Fruit fly (Drosophila melanogaster) whole organism, adult: ENCODE results near the gene Lsp1beta.

Experiments used
- CG11617 ChIP-seq: fragments of 200-800 bp; sonication (Bioruptor generic); optimal IDR thresholded peaks from 2 replicates; lab custom pipeline; 2017; ENCODE audit warnings: mild to moderate bottlenecking, missing biosample characterization, missing genetic modification reagents, missing genetic modification characterization
- CG12768 ChIP-seq: fragments of 200-800 bp; sonication (Bioruptor generic); optimal IDR thresholded peaks from 2 replicates; lab custom pipeline; 2017; ENCODE audit warnings: missing biosample characterization, missing genetic modification characterization, mild to moderate bottlenecking, moderate library complexity, missing genetic modification reagents
- CG14711 ChIP-seq: fragments of 200-800 bp; sonication (Bioruptor generic); optimal IDR thresholded peaks from 2 replicates; lab custom pipeline; 2018; ENCODE audit warnings: missing biosample characterization, mild to moderate bottlenecking, missing genetic modification characterization, moderate library complexity
- CG1620 ChIP-seq: fragments of 200-800 bp; sonication (Bioruptor generic); optimal IDR thresholded peaks from 2 replicates; lab custom pipeline; 2016; ENCODE audit warnings: missing biosample characterization, missing genetic modification characterization
- CG33017 ChIP-seq: fragments of 200-800 bp; sonication (Bioruptor generic); optimal IDR thresholded peaks from 2 replicates; lab custom pipeline; 2018; ENCODE audit warnings: missing biosample characterization, mild to moderate bottlenecking, missing genetic modification characterization, moderate library complexity
- CG5204 ChIP-seq: fragments of 200-800 bp; sonication (Bioruptor generic); optimal IDR thresholded peaks from 2 replicates; lab custom pipeline; 2016; ENCODE audit warnings: missing biosample characterization, missing genetic modification characterization
- CG7045 ChIP-seq: fragments of 200-800 bp; sonication (Bioruptor generic); optimal IDR thresholded peaks from 2 replicates; lab custom pipeline; 2017; ENCODE audit warnings: missing biosample characterization, mild to moderate bottlenecking, missing genetic modification characterization
- CG7101 ChIP-seq: fragments of 200-800 bp; sonication (Bioruptor generic); optimal IDR thresholded peaks from 2 replicates; lab custom pipeline; 2018; ENCODE audit warnings: missing biosample characterization, mild to moderate bottlenecking, missing genetic modification characterization, moderate library complexity
- Clk ChIP-seq: fragments of 200-800 bp; sonication (Bioruptor generic); optimal IDR thresholded peaks from 2 replicates; lab custom pipeline; 2017; ENCODE audit warnings: missing biosample characterization, missing genetic modification characterization
- Crg-1 ChIP-seq: fragments of 200-800 bp; sonication (Bioruptor generic); optimal IDR thresholded peaks from 2 replicates; lab custom pipeline; 2016; ENCODE audit warnings: missing biosample characterization, missing genetic modification characterization
- Hr96 ChIP-seq: fragments of 200-800 bp; sonication (Bioruptor generic); optimal IDR thresholded peaks from 2 replicates; lab custom pipeline; 2016; ENCODE audit warnings: missing biosample characterization, missing genetic modification characterization
- Mnt ChIP-seq: fragments of 200-800 bp; sonication (Bioruptor generic); optimal IDR thresholded peaks from 2 replicates; lab custom pipeline; 2016; ENCODE audit warnings: missing biosample characterization, mild to moderate bottlenecking, missing genetic modification characterization
- bab1 ChIP-seq: fragments of 200-800 bp; sonication (Bioruptor generic); optimal IDR thresholded peaks from 3 replicates; lab custom pipeline; 2019; ENCODE audit warnings: missing biosample characterization, mild to moderate bottlenecking, missing genetic modification characterization, moderate library complexity
- cic ChIP-seq: fragments of 200-800 bp; sonication (Bioruptor generic); optimal IDR thresholded peaks from 2 replicates; lab custom pipeline; 2017; ENCODE audit warnings: missing biosample characterization, mild to moderate bottlenecking, missing genetic modification characterization, moderate library complexity
- cnc ChIP-seq, 2 experiments: fragments of >200 bp; optimal IDR thresholded peaks; 2 replicates each; lab custom pipeline; 2017
- kay ChIP-seq: fragments of 200-800 bp; sonication (Bioruptor generic); peaks from one replicate; lab custom pipeline; 2016; ENCODE audit warnings: missing biosample characterization, missing genetic modification characterization, borderline replicate concordance
- ovo ChIP-seq: fragments of 200-800 bp; sonication (Bioruptor generic); optimal IDR thresholded peaks from 2 replicates; lab custom pipeline; 2016; ENCODE audit warnings: missing biosample characterization, missing genetic modification characterization
- pad ChIP-seq: fragments of 200-800 bp; sonication (Bioruptor generic); optimal IDR thresholded peaks from 3 replicates; lab custom pipeline; 2017; ENCODE audit warnings: missing biosample characterization, missing genetic modification characterization, mild to moderate bottlenecking, moderate library complexity, missing genetic modification reagents
- tj ChIP-seq: fragments of 200-800 bp; sonication (Bioruptor generic); optimal IDR thresholded peaks from 3 replicates; lab custom pipeline; 2017; ENCODE audit warnings: missing biosample characterization, mild to moderate bottlenecking, missing genetic modification characterization, moderate library complexity
- toe ChIP-seq: fragments of 200-800 bp; sonication (Bioruptor generic); optimal IDR thresholded peaks from 2 replicates; lab custom pipeline; 2016; ENCODE audit warnings: missing biosample characterization, missing genetic modification characterization

The Lsp1beta gene

DNA sequence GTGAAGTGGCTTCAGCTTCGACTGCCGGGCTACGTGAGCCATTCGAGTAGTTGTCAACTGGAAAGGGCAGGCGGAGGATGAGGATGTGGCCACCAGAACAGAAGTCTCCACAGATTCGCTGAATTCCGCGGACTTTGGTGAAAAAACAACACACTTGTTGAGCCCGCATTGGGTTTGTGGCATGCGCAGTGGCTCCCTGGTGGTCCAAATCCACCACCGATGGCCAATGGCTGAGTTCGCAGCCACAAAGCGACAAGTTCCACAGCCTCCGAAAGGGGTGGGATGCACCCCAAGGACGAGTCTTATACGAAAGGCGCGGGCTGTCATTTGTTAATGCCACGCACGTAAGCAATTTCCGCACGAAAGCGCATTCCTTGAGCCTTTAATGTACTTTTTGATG lies 20.4 kb downstream of the Lsp1beta start:
- no peak for TF ChIP-seq toe (GFP tag; lab: Kevin White, UChicago)
- TF ChIP-seq pad (GFP tag; lab: Kevin White, UChicago): no peak
- TF ChIP-seq Mnt (GFP tag; lab: Kevin White, UChicago): no peak
- TF ChIP-seq CG33017: no peak
- no peak for TF ChIP-seq CG11617 (GFP tag; lab: Kevin White, UChicago)
- no peak for TF ChIP-seq Clk (GFP tag; lab: Kevin White, UChicago)
- no peak for TF ChIP-seq bab1 (GFP tag; lab: Kevin White, UChicago)
- no peak for TF ChIP-seq CG7101 (tag; lab: Kevin White, UChicago)
- TF ChIP-seq cic (GFP tag; lab: Kevin White, UChicago): no peak
- TF ChIP-seq CG1620: no peak
- TF ChIP-seq CG14711 (tag; lab: Kevin White, UChicago): no peak
- TF ChIP-seq Hr96 (GFP tag; lab: Kevin White, UChicago): no peak
- no peak for TF ChIP-seq CG5204 (GFP tag; lab: Kevin White, UChicago)
- no peak for TF ChIP-seq kay
- no peak for TF ChIP-seq cnc (optimal IDR thresholded peaks at IDR 0.05; lab: Kevin White, UChicago)
- TF ChIP-seq Crg-1 (GFP tag; lab: Kevin White, UChicago): no peak

DNA sequence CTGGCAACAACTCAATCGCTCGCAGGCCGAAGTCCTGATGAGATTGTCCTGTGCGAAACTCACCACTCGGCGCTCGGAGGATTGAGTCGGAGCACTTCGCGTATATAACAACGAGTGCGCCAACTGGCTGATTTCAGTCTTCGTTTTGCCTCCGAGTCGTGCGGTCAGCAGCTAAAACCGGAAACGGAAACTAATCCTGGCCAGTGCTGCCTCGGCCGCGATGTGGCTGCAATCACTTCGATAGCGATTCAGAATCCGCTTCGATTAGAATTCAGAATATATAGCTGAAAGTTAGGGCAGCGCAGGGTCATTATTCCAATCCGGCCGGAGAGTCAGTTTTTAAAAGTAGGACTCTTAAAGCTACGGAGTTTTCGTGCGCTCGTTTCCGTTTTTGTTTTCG lies 24.4 kb downstream of the Lsp1beta start, which contains the start of gene Tmtc2:
Tmtc2 (plus strand) TSS at position 134 of the 400 bp plus-strand sequence.
- TF ChIP-seq ovo (GFP tag; lab: Kevin White, UChicago): no peak
- TF ChIP-seq CG33017: no peak
- no peak for TF ChIP-seq CG14711 (tag; lab: Kevin White, UChicago)
- TF ChIP-seq CG11617 (GFP tag; lab: Kevin White, UChicago): no peak
- no peak for TF ChIP-seq CG7045 (GFP tag; lab: Kevin White, UChicago)
- no peak for TF ChIP-seq cic (GFP tag; lab: Kevin White, UChicago)
- TF ChIP-seq Hr96 (GFP tag; lab: Kevin White, UChicago): no peak
- TF ChIP-seq CG12768 (GFP tag; lab: Kevin White, UChicago): no peak
- TF ChIP-seq kay: no peak
- no peak for TF ChIP-seq Crg-1 (GFP tag; lab: Kevin White, UChicago)
- TF ChIP-seq toe (GFP tag; lab: Kevin White, UChicago): no peak
- no peak for TF ChIP-seq Clk (GFP tag; lab: Kevin White, UChicago)
- no peak for TF ChIP-seq pad (GFP tag; lab: Kevin White, UChicago)
- TF ChIP-seq tj (GFP tag; lab: Kevin White, UChicago): no peak
- no peak for TF ChIP-seq cnc (optimal IDR thresholded peaks at IDR 0.05; lab: Kevin White, UChicago)
- no peak for TF ChIP-seq bab1 (GFP tag; lab: Kevin White, UChicago)
- TF ChIP-seq CG1620: no peak
- TF ChIP-seq CG5204 (GFP tag; lab: Kevin White, UChicago): no peak

DNA sequence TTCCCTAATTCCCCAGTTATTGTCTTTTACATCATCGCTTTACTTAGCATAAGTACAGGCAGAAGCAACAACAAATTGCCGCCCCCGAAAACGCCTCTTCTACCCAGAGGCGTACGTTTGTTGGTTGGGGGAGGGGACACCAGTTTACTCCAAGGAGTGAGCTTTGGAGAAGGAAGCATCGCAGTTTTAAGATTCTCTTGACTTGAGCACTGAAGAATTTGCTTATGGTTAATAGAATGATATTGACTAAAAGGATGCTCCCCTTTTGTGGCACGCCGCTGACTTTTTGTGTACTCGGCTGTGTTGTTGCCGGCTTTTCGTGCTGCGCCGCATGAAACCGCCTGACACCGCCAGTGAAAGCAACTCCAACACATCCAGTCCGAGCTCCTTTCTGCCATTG lies 38.6 kb downstream of the Lsp1beta start:
- TF ChIP-seq pad (GFP tag; lab: Kevin White, UChicago): no peak
- peak; percentile 16 for TF ChIP-seq kay
